Worm (Caenorhabditis elegans) whole organism, L4 larva: Measurements from ENCODE around the gene F38B7.11.

Experiments used
- F37D6.2 ChIP-seq: sonication (generic microtip); optimal IDR thresholded peaks from 2 replicates; lab custom pipeline; 2016; ENCODE audit warnings: mild to moderate bottlenecking, missing genetic modification characterization, missing compliant biosample characterization
- F44E2.7 ChIP-seq: fragments of 200-800 bp; sonication (Bioruptor generic); IDR thresholded peaks from 2 replicates; pipeline ENCODE4 v2.1.2; 2022; ENCODE audit warnings: missing genetic modification characterization, missing compliant biosample characterization
- T26A8.4 ChIP-seq: fragments of 200-800 bp; sonication (Bioruptor generic); IDR thresholded peaks from 2 replicates; pipeline ENCODE4 v1.3.6; 2022; ENCODE audit warnings: missing genetic modification characterization, missing compliant biosample characterization
- Y48G9A.11 ChIP-seq: fragments of 200-800 bp; sonication (Bioruptor generic); IDR thresholded peaks from 2 replicates; pipeline ENCODE4 v1.3.6; 2022; ENCODE audit warnings: missing genetic modification reagents, missing genetic modification characterization, missing compliant biosample characterization
- aha-1 ChIP-seq: fragments of 150-350 bp; peaks from one replicate; lab custom pipeline; 2014; ENCODE audit warnings: missing biosample characterization, missing genetic modification characterization
- arid-1 ChIP-seq: fragments of 200-800 bp; sonication (Bioruptor generic); conservative IDR thresholded peaks from 2 replicates; pipeline ENCODE4 v1.3.6; 2022; ENCODE audit warnings: missing genetic modification reagents, missing genetic modification characterization, missing compliant biosample characterization
- attf-4 ChIP-seq: sonication (generic microtip); optimal IDR thresholded peaks from 3 replicates; lab custom pipeline; 2017; ENCODE audit warnings: missing biosample characterization, missing genetic modification characterization
- ceh-20 ChIP-seq: fragments of 200-800 bp; sonication (Bioruptor generic); IDR thresholded peaks from 2 replicates; pipeline ENCODE4 v1.3.6; 2022; ENCODE audit warnings: missing genetic modification reagents, missing genetic modification characterization, missing compliant biosample characterization
- ceh-28 ChIP-seq: fragments of 150-350 bp; optimal IDR thresholded peaks from 2 replicates; lab custom pipeline; 2014; ENCODE audit warnings: missing biosample characterization, missing genetic modification reagents, missing genetic modification characterization
- daf-16 ChIP-seq, 3 experiments: sonication (generic microtip); optimal IDR thresholded peaks; 2 replicates each; lab custom pipeline; 2016 to 2017; ENCODE audit warnings: missing genetic modification characterization in 3 of 3, missing genetic modification reagents in 3 of 3, mild to moderate bottlenecking in 2 of 3, missing compliant biosample characterization in 2 of 3, missing biosample characterization in 1 of 3, moderate library complexity in 1 of 3
- daf-8 ChIP-seq: fragments of 200-800 bp; sonication (Bioruptor generic); IDR thresholded peaks from 2 replicates; pipeline ENCODE4 v1.3.6; 2022; ENCODE audit warnings: missing genetic modification characterization, missing compliant biosample characterization
- dmd-6 ChIP-seq: fragments of 200-800 bp; sonication (Bioruptor generic); IDR thresholded peaks from 2 replicates; pipeline ENCODE4 v1.3.6; 2022; ENCODE audit warnings: missing genetic modification reagents, missing genetic modification characterization, missing compliant biosample characterization
- dmd-8 ChIP-seq: fragments of 200-800 bp; sonication (Bioruptor generic); IDR thresholded peaks from 2 replicates; pipeline ENCODE4 v1.3.6; 2022; ENCODE audit warnings: missing genetic modification characterization, missing compliant biosample characterization
- dpl-1 ChIP-seq: fragments of 150-350 bp; optimal IDR thresholded peaks from 2 replicates; lab custom pipeline; 2014; ENCODE audit warnings: missing biosample characterization, missing genetic modification reagents, missing genetic modification characterization
- fos-1 ChIP-seq: fragments of 150-350 bp; optimal IDR thresholded peaks from 2 replicates; lab custom pipeline; 2014; ENCODE audit warnings: missing biosample characterization, missing genetic modification characterization
- gei-8 ChIP-seq: fragments of 200-800 bp; sonication (Bioruptor generic); optimal IDR thresholded peaks from 2 replicates; lab custom pipeline; 2018; ENCODE audit warnings: mild to moderate bottlenecking, missing genetic modification characterization, missing compliant biosample characterization
- hlh-11 ChIP-seq: fragments of 200-800 bp; sonication (Bioruptor generic); optimal IDR thresholded peaks from 2 replicates; lab custom pipeline; 2018; ENCODE audit warnings: mild to moderate bottlenecking, missing genetic modification characterization, missing compliant biosample characterization
- hlh-30 ChIP-seq: sonication (generic microtip); optimal IDR thresholded peaks from 2 replicates; lab custom pipeline; 2017; ENCODE audit warnings: antibody characterized with exemption, mild to moderate bottlenecking, missing genetic modification characterization, missing compliant biosample characterization; ENCODE audit not compliant: insufficient read depth
- hmg-1.1 ChIP-seq: fragments of 200-800 bp; sonication (Bioruptor generic); IDR thresholded peaks from 2 replicates; pipeline ENCODE4 v1.3.6; 2022; ENCODE audit warnings: missing genetic modification reagents, missing genetic modification characterization, missing compliant biosample characterization
- lin-29 ChIP-seq: fragments of 200-800 bp; sonication (Bioruptor generic); IDR thresholded peaks from 2 replicates; pipeline ENCODE4 v1.3.6; 2022; ENCODE audit warnings: missing genetic modification reagents, missing genetic modification characterization, missing compliant biosample characterization
- lin-38 ChIP-seq: fragments of 200-800 bp; sonication (Bioruptor generic); IDR thresholded peaks from 2 replicates; pipeline ENCODE4 v1.3.6; 2022; ENCODE audit warnings: missing genetic modification reagents, missing genetic modification characterization, missing compliant biosample characterization
- lin-39 ChIP-seq: fragments of 150-350 bp; optimal IDR thresholded peaks from 2 replicates; lab custom pipeline; 2014; ENCODE audit warnings: missing biosample characterization, missing genetic modification reagents, missing genetic modification characterization
- lir-3 ChIP-seq: sonication (generic microtip); optimal IDR thresholded peaks from 2 replicates; lab custom pipeline; 2016; ENCODE audit warnings: mild to moderate bottlenecking, missing genetic modification characterization, missing compliant biosample characterization
- lsy-2 ChIP-seq, 2 experiments: fragments of 150-350 bp in 1 of 2; sonication (generic microtip) in 1 of 2; optimal IDR thresholded peaks; 2 replicates each; lab custom pipeline; 2014 to 2017; ENCODE audit warnings: missing biosample characterization in 2 of 2, missing genetic modification characterization in 2 of 2
- mdl-1 ChIP-seq, 2 experiments: fragments of 150-350 bp in 1 of 2; sonication (generic microtip) in 1 of 2; optimal IDR thresholded peaks; 2 replicates each; lab custom pipeline; 2014 to 2017; ENCODE audit warnings: missing biosample characterization in 2 of 2, missing genetic modification characterization in 2 of 2
- mdt-29 ChIP-seq: fragments of 200-800 bp; sonication (Bioruptor generic); IDR thresholded peaks from 2 replicates; pipeline ENCODE4 v1.3.6; 2022; ENCODE audit warnings: missing genetic modification reagents, missing genetic modification characterization, missing compliant biosample characterization
- mep-1 ChIP-seq: fragments of 150-350 bp; sonication (generic microtip); optimal IDR thresholded peaks from 3 replicates; lab custom pipeline; 2014; ENCODE audit warnings: missing biosample characterization, missing genetic modification characterization
- mes-2 ChIP-seq: sonication (generic microtip); optimal IDR thresholded peaks from 2 replicates; lab custom pipeline; 2016; ENCODE audit warnings: missing genotype, mild to moderate bottlenecking, missing genetic modification characterization, missing compliant biosample characterization; ENCODE audit not compliant: poor library complexity, severe bottlenecking
- nhr-102 ChIP-seq: sonication (generic microtip); optimal IDR thresholded peaks from 2 replicates; lab custom pipeline; 2016; ENCODE audit warnings: mild to moderate bottlenecking, missing genetic modification characterization, moderate library complexity, missing compliant biosample characterization
- nhr-111 ChIP-seq: fragments of 200-800 bp; sonication (Bioruptor generic); optimal IDR thresholded peaks from 2 replicates; lab custom pipeline; 2018; ENCODE audit warnings: mild to moderate bottlenecking, missing genetic modification characterization, missing compliant biosample characterization
- nhr-25 ChIP-seq: sonication (generic microtip); optimal IDR thresholded peaks from 2 replicates; lab custom pipeline; 2017; ENCODE audit warnings: missing genetic modification characterization, mild to moderate bottlenecking, missing compliant biosample characterization, antibody characterized with exemption, moderate library complexity, borderline replicate concordance; ENCODE audit not compliant: insufficient read depth
- nhr-28 ChIP-seq: fragments of 150-350 bp; optimal IDR thresholded peaks from 2 replicates; lab custom pipeline; 2014; ENCODE audit warnings: missing biosample characterization, missing genetic modification characterization
- nhr-42 ChIP-seq: fragments of 200-800 bp; sonication (Bioruptor generic); IDR thresholded peaks from 2 replicates; pipeline ENCODE4 v1.3.6; 2022; ENCODE audit warnings: missing genetic modification characterization, missing compliant biosample characterization
- pha-4 ChIP-seq, 2 experiments: fragments of 150-350 bp in 1 of 2; fragments of 200-800 bp in 1 of 2; sonication (Bioruptor generic) in 1 of 2; IDR thresholded peaks in 1 of 2; optimal IDR thresholded peaks in 1 of 2; 2 replicates each; pipeline versions ENCODE4 v1.3.6 to Lab custom; 2014 to 2022; ENCODE audit warnings: missing genetic modification characterization in 2 of 2, missing genetic modification reagents in 2 of 2, missing biosample characterization in 1 of 2, missing compliant biosample characterization in 1 of 2
- rbr-2 ChIP-seq: sonication (generic microtip); optimal IDR thresholded peaks from 2 replicates; lab custom pipeline; 2016; ENCODE audit warnings: missing genotype, missing genetic modification characterization, missing compliant biosample characterization
- skn-1 ChIP-seq: fragments of 150-350 bp; optimal IDR thresholded peaks from 2 replicates; lab custom pipeline; 2014; ENCODE audit warnings: missing biosample characterization, missing genetic modification characterization
- snpc-4 ChIP-seq: fragments of 150-350 bp; optimal IDR thresholded peaks from 2 replicates; lab custom pipeline; 2014; ENCODE audit warnings: missing biosample characterization, missing genetic modification characterization
- spr-1 ChIP-seq: sonication (generic microtip); optimal IDR thresholded peaks from 2 replicates; lab custom pipeline; 2016; ENCODE audit warnings: mild to moderate bottlenecking, missing genetic modification characterization, missing compliant biosample characterization
- spr-3 ChIP-seq: fragments of 200-800 bp; sonication (Bioruptor generic); optimal IDR thresholded peaks from 2 replicates; lab custom pipeline; 2018; ENCODE audit warnings: mild to moderate bottlenecking, missing genetic modification characterization, missing compliant biosample characterization
- tra-1 ChIP-seq: fragments of 200-800 bp; sonication (Bioruptor generic); IDR thresholded peaks from 2 replicates; pipeline ENCODE4 v1.3.6; 2022; ENCODE audit warnings: missing genetic modification reagents, missing genetic modification characterization, missing compliant biosample characterization
- unc-130 ChIP-seq: sonication (generic microtip); optimal IDR thresholded peaks from 2 replicates; lab custom pipeline; 2016; ENCODE audit warnings: missing genetic modification reagents, missing genetic modification characterization, missing compliant biosample characterization
- unc-62 ChIP-seq, 3 experiments: fragments of 150-350 bp in 1 of 3; sonication (generic microtip); optimal IDR thresholded peaks in 2 of 3; peaks in 1 of 3; 1 replicate in 1 of 3; 2 replicates in 2 of 3; lab custom pipeline; 2014 to 2017; ENCODE audit warnings: missing biosample characterization in 3 of 3, missing genetic modification characterization in 3 of 3, missing genetic modification reagents in 3 of 3, missing genotype in 1 of 3
- zfp-2 ChIP-seq: sonication (generic microtip); optimal IDR thresholded peaks from 2 replicates; lab custom pipeline; 2016; ENCODE audit warnings: mild to moderate bottlenecking, missing genetic modification characterization, missing compliant biosample characterization

F38B7.11 gene

ce11 chrV:11529541-11529940 is 17.4 kb upstream of the F38B7.11 start:
- TF ChIP-seq snpc-4 (tag; lab: Kevin White, UChicago): no peak
- TF ChIP-seq pha-4 (GFP tag; IDR thresholded peaks at IDR 0.05; lab: Robert Waterston, UW): no peak
- peak; percentile 71 for TF ChIP-seq pha-4 (tag; optimal IDR thresholded peaks at IDR 0.05; lab: Kevin White, UChicago)
- peak; percentile 64 for TF ChIP-seq aha-1 (tag; lab: Kevin White, UChicago)
- no peak for TF ChIP-seq gei-8 (GFP tag; lab: Kevin White, UChicago)
- no peak for TF ChIP-seq Y48G9A.11 (GFP tag; lab: Robert Waterston, UW)

- TF ChIP-seq mdl-1 (tag; optimal IDR thresholded peaks at IDR 0.05; lab: Kevin White, UChicago): peak in 1 of 2 experiments; percentile 7
- 0 out of 2 replicates have a peak, but pooled peaks have one; percentile 10 for TF ChIP-seq ceh-20 (GFP tag; lab: Robert Waterston, UW)
- TF ChIP-seq pha-4 (GFP tag; IDR thresholded peaks at IDR 0.05; lab: Robert Waterston, UW): no peak
- TF ChIP-seq pha-4 (tag; optimal IDR thresholded peaks at IDR 0.05; lab: Kevin White, UChicago): no peak
- peak; percentile 50; the same call in 1 of the 2 replicates for TF ChIP-seq lin-29
- TF ChIP-seq hlh-11 (tag; lab: Kevin White, UChicago): peak; percentile 38
- no peak for TF ChIP-seq nhr-111 (GFP tag; lab: Kevin White, UChicago)
- peak; percentile 87 for TF ChIP-seq nhr-25 (tag; lab: Kevin White, UChicago)
- peak; percentile 31 for TF ChIP-seq dmd-6 (GFP tag; lab: Robert Waterston, UW)
- peak; percentile 82 for TF ChIP-seq hlh-30 (tag; lab: Kevin White, UChicago)
- TF ChIP-seq unc-62 (GFP tag; optimal IDR thresholded peaks at IDR 0.05 in 1 of 2; lab: Kevin White, UChicago): peak in 1 of 2 experiments; percentile 48
- no peak for TF ChIP-seq unc-62 (tag; optimal IDR thresholded peaks at IDR 0.05; lab: Kevin White, UChicago)
- TF ChIP-seq dmd-8: no peak
- peak; percentile 51 for TF ChIP-seq nhr-28
- TF ChIP-seq lin-38 (GFP tag; lab: Robert Waterston, UW): 0 out of 2 replicates have a peak, but pooled peaks have one; percentile 27
- peak; percentile 14 to 59 for TF ChIP-seq lsy-2 (tag; optimal IDR thresholded peaks at IDR 0.05; lab: Kevin White, UChicago)
- peak; percentile 50 for TF ChIP-seq mep-1 (tag; lab: Kevin White, UChicago)
- TF ChIP-seq fos-1 (tag; lab: Kevin White, UChicago): no peak
- no peak for TF ChIP-seq attf-4 (tag; lab: Kevin White, UChicago)
- TF ChIP-seq daf-8 (GFP tag; lab: Robert Waterston, UW): no peak
- TF ChIP-seq mes-2 (tag; lab: Kevin White, UChicago): peak; percentile 3
These were observed 15.8 kb upstream of the F38B7.11 start for ce11 chrV:11531100-11531499.

ce11 chrV:11531831-11532534 is 14.9 kb upstream of the F38B7.11 start:
- TF ChIP-seq dpl-1 (no peak), nhr-42 (GFP tag; lab: Robert Waterston, UW) (no peak), spr-3 (GFP tag; lab: Kevin White, UChicago) (no peak), rbr-2 (tag; lab: Kevin White, UChicago) (peak; percentile 49), skn-1 (no peak), ceh-28 (tag; lab: Kevin White, UChicago) (no peak), mdl-1 (tag; optimal IDR thresholded peaks at IDR 0.05; lab: Kevin White, UChicago) (peak; percentile 78 to 96), lir-3 (tag; lab: Kevin White, UChicago) (no peak), spr-1 (tag; lab: Kevin White, UChicago) (peak; percentile 42), tra-1 (GFP tag; lab: Robert Waterston, UW) (peak; percentile 81), F37D6.2 (tag; lab: Kevin White, UChicago) (no peak), zfp-2 (tag; lab: Kevin White, UChicago) (peak; percentile 26), nhr-25 (tag; lab: Kevin White, UChicago) (peak; percentile 80), daf-8 (GFP tag; lab: Robert Waterston, UW) (no peak), ceh-20 (GFP tag; lab: Robert Waterston, UW) (peak; percentile 59; the same call in 1 of the 2 replicates), T26A8.4 (GFP tag; lab: Robert Waterston, UW) (0 out of 2 replicates have a peak, but pooled peaks have one; percentile 40), arid-1 (no peak), daf-16 (GFP tag; optimal IDR thresholded peaks at IDR 0.05; lab: Kevin White, UChicago) (peak; percentile 62 to 96), daf-16 (tag; optimal IDR thresholded peaks at IDR 0.05; lab: Kevin White, UChicago) (peak; percentile 91), unc-130 (GFP tag; lab: Kevin White, UChicago) (no peak), F44E2.7 (GFP tag; lab: Robert Waterston, UW) (no peak), mdt-29 (GFP tag; lab: Robert Waterston, UW) (0 out of 2 replicates have a peak, but pooled peaks have one; percentile 31), nhr-102 (tag; lab: Kevin White, UChicago) (peak; percentile 49), lin-39 (no peak), aha-1 (tag; lab: Kevin White, UChicago) (peak; percentile 88), hmg-1.1 (GFP tag; lab: Robert Waterston, UW) (peak; percentile 62)
